Fruit fly (Drosophila melanogaster): ENCODE measurements around the gene CG15312.

DNA sequence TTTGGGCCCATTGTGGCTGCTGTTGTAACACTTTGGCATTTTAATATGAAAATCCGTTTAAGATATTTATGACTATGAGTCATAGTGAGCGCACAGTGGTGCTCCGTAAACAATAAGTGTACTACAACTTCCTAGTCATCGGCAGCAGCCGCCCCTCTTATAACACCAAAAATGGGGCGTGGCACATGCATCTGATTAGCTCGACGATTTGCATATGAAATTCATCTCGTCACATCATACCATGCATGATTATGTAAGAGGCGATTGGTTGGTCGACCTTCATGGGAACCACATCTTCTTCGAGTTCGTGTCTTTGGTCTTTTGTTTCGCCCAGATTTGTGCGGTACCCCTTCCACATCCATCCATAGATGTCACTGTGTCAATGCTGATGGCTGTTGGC is 40.9 kb downstream of the CG15312 start:
- TF ChIP-seq psq (optimal IDR thresholded peaks at IDR 0.05): no peak
- no peak for TF ChIP-seq h (optimal IDR thresholded peaks at IDR 0.05)
- TF ChIP-seq ttk (optimal IDR thresholded peaks at IDR 0.05): no peak
- TF ChIP-seq Sin3A (optimal IDR thresholded peaks at IDR 0.05): no peak
- TF ChIP-seq Myc (optimal IDR thresholded peaks at IDR 0.05): no peak
